Worm (Caenorhabditis elegans): Measurements from ENCODE around the gene ZK131.11.

- no peak for TF ChIP-seq fkh-10 (GFP tag; optimal IDR thresholded peaks at IDR 0.05)
- no peak for TF ChIP-seq lin-11 (tag; optimal IDR thresholded peaks at IDR 0.05)
- no peak for TF ChIP-seq dmd-4 (tag; optimal IDR thresholded peaks at IDR 0.05; ENCODE audit: borderline replicate concordance)
- TF ChIP-seq nhr-11 (tag; optimal IDR thresholded peaks at IDR 0.05) = no peak
- TF ChIP-seq gmeb-2 (tag; optimal IDR thresholded peaks at IDR 0.05) = no peak
- TF ChIP-seq rnt-1 (tag; optimal IDR thresholded peaks at IDR 0.05) = no peak
- no peak for TF ChIP-seq K02D7.2 (tag; optimal IDR thresholded peaks at IDR 0.05)
- no peak for TF ChIP-seq ceh-14 (tag; optimal IDR thresholded peaks at IDR 0.05)
- no peak for TF ChIP-seq ceh-18 (tag; optimal IDR thresholded peaks at IDR 0.05)
- no peak for TF ChIP-seq hlh-30 (tag; optimal IDR thresholded peaks at IDR 0.05; ENCODE audit: insufficient read depth)
- no peak for TF ChIP-seq eyg-1 (tag; optimal IDR thresholded peaks at IDR 0.05)
- no peak for TF ChIP-seq pqm-1 (tag; optimal IDR thresholded peaks at IDR 0.05)
- TF ChIP-seq ref-2 (tag; optimal IDR thresholded peaks at IDR 0.05) = no peak
- TF ChIP-seq zip-5 (tag; optimal IDR thresholded peaks at IDR 0.05) = no peak
Observed at ce11 chrII:13846018-13846417, 54.0 kb downstream of the ZK131.11 start.

All from whole organism, late embryonic.